Fruit fly (Drosophila melanogaster): ENCODE results near the gene CG34175.

CG34175 gene

dm6 chr2L:3435086-3435485, 37.3 kb downstream of the CG34175 start (continued):
- TF ChIP-seq sisA (GFP tag; IDR thresholded peaks at IDR 0.05): peak; percentile 82
- TF ChIP-seq gt (GFP tag; IDR thresholded peaks at IDR 0.05): no peak
- TF ChIP-seq pan (optimal IDR thresholded peaks at IDR 0.05): no peak
- TF ChIP-seq pan (GFP tag; optimal IDR thresholded peaks at IDR 0.05 in 1 of 2, IDR thresholded peaks at IDR 0.05 in 1 of 2): peak in 1 of 2 experiments; percentile 45
- no peak for TF ChIP-seq CHES-1-like (GFP tag; optimal IDR thresholded peaks at IDR 0.05)
- no peak for TF ChIP-seq fd3F (GFP tag; optimal IDR thresholded peaks at IDR 0.05)
- no peak for TF ChIP-seq mirr (GFP tag; optimal IDR thresholded peaks at IDR 0.05)
- peak; percentile 6 to 18 for TF ChIP-seq dpn (GFP tag; optimal IDR thresholded peaks at IDR 0.05)
- TF ChIP-seq Oli (tag; optimal IDR thresholded peaks at IDR 0.05): peak; percentile 59
- TF ChIP-seq CG4282 (GFP tag; optimal IDR thresholded peaks at IDR 0.05): no peak
- no peak for TF ChIP-seq CG2120 (GFP tag; optimal IDR thresholded peaks at IDR 0.05)
- no peak for TF ChIP-seq CG17802 (tag; optimal IDR thresholded peaks at IDR 0.05)
- no peak for TF ChIP-seq Sry-β (GFP tag; optimal IDR thresholded peaks at IDR 0.05)
- TF ChIP-seq CG12104 (GFP tag; optimal IDR thresholded peaks at IDR 0.05): no peak
- peak; percentile 62 for TF ChIP-seq vvl (GFP tag; IDR thresholded peaks at IDR 0.05)
- TF ChIP-seq Max (GFP tag; optimal IDR thresholded peaks at IDR 0.05): no peak
- TF ChIP-seq CG10209 (GFP tag; optimal IDR thresholded peaks at IDR 0.05): peak; percentile 53
- no peak for TF ChIP-seq sd (tag; optimal IDR thresholded peaks at IDR 0.05)
- no peak for TF ChIP-seq sima (GFP tag; optimal IDR thresholded peaks at IDR 0.05)
- TF ChIP-seq sr (GFP tag; IDR thresholded peaks at IDR 0.05): no peak; the same call in 2 of the 3 replicates
- no peak for TF ChIP-seq jing (GFP tag; optimal IDR thresholded peaks at IDR 0.05)
- peak; percentile 58 for TF ChIP-seq CG4424 (GFP tag; optimal IDR thresholded peaks at IDR 0.05)
- no peak for TF ChIP-seq CG10274 (GFP tag; optimal IDR thresholded peaks at IDR 0.05)
- TF ChIP-seq CG9876 (GFP tag; optimal IDR thresholded peaks at IDR 0.05): peak; percentile 12
- no peak for TF ChIP-seq cg (GFP tag; optimal IDR thresholded peaks at IDR 0.05)
- TF ChIP-seq bab2 (GFP tag; optimal IDR thresholded peaks at IDR 0.05): no peak
- TF ChIP-seq sim (GFP tag; IDR thresholded peaks at IDR 0.05): no peak
- TF ChIP-seq CG16815 (GFP tag; optimal IDR thresholded peaks at IDR 0.05): peak; percentile 22
- TF ChIP-seq bcd (GFP tag; optimal IDR thresholded peaks at IDR 0.05): peak; percentile 25
- TF ChIP-seq CG16813 (GFP tag; IDR thresholded peaks at IDR 0.05; ENCODE audit: partially characterized antibody): no peak
- no peak for TF ChIP-seq en (GFP tag; optimal IDR thresholded peaks at IDR 0.05)
- TF ChIP-seq CG11456 (GFP tag; IDR thresholded peaks at IDR 0.05): peak; percentile 46; the same call in 1 of the 3 replicates
- no peak for TF ChIP-seq CG11695 (GFP tag; IDR thresholded peaks at IDR 0.05)
- TF ChIP-seq CG6791 (GFP tag; IDR thresholded peaks at IDR 0.05; ENCODE audit: partially characterized antibody): no peak
- peak; percentile 53 for TF ChIP-seq fd96Cb (tag; optimal IDR thresholded peaks at IDR 0.05)
- TF ChIP-seq CG5953 (GFP tag; IDR thresholded peaks at IDR 0.05): peak; percentile 33; the same call in 1 of the 2 replicates
- TF ChIP-seq Dbx (GFP tag; IDR thresholded peaks at IDR 0.05): no peak
- TF ChIP-seq Awh (GFP tag; IDR thresholded peaks at IDR 0.05): no peak
- TF ChIP-seq NC2β (GFP tag; optimal IDR thresholded peaks at IDR 0.05): no peak
- TF ChIP-seq CG6654 (GFP tag; optimal IDR thresholded peaks at IDR 0.05): no peak
- TF ChIP-seq CG13624 (GFP tag; optimal IDR thresholded peaks at IDR 0.05): no peak
- TF ChIP-seq repo (GFP tag; optimal IDR thresholded peaks at IDR 0.05): no peak
- TF ChIP-seq CG8388 (GFP tag; optimal IDR thresholded peaks at IDR 0.05): peak; percentile 17
- no peak for TF ChIP-seq crp (GFP tag; optimal IDR thresholded peaks at IDR 0.05)
- TF ChIP-seq vfl (GFP tag; optimal IDR thresholded peaks at IDR 0.05): no peak
- no peak for TF ChIP-seq CG7928 (GFP tag; optimal IDR thresholded peaks at IDR 0.05)
- peak; percentile 33 for TF ChIP-seq Hr3 (GFP tag; optimal IDR thresholded peaks at IDR 0.05)
- TF ChIP-seq toy (GFP tag; IDR thresholded peaks at IDR 0.05): no peak
- peak; percentile 1 for TF ChIP-seq CG18619 (GFP tag; optimal IDR thresholded peaks at IDR 0.05)
- no peak for TF ChIP-seq Mes4 (GFP tag; optimal IDR thresholded peaks at IDR 0.05)
- TF ChIP-seq ash1 (GFP tag; optimal IDR thresholded peaks at IDR 0.05): no peak
- TF ChIP-seq lmd (GFP tag; IDR thresholded peaks at IDR 0.05): peak; percentile 66
